Worm (Caenorhabditis elegans) whole organism, L4 larva: ENCODE measurements around the gene C32D5.4.

ENCODE experiments used
- D1046.2 ChIP-seq: fragments of 200-800 bp; sonication (Bioruptor generic); IDR thresholded peaks from 2 replicates; pipeline ENCODE4 v1.3.6; 2022; ENCODE audit warnings: missing genetic modification characterization, missing compliant biosample characterization
- F10B5.3 ChIP-seq: sonication (generic microtip); optimal IDR thresholded peaks from 2 replicates; lab custom pipeline; 2016; ENCODE audit warnings: mild to moderate bottlenecking, missing genetic modification characterization, missing compliant biosample characterization
- F37D6.2 ChIP-seq: sonication (generic microtip); optimal IDR thresholded peaks from 2 replicates; lab custom pipeline; 2016; ENCODE audit warnings: mild to moderate bottlenecking, missing genetic modification characterization, missing compliant biosample characterization
- F44E2.7 ChIP-seq: fragments of 200-800 bp; sonication (Bioruptor generic); IDR thresholded peaks from 2 replicates; pipeline ENCODE4 v2.1.2; 2022; ENCODE audit warnings: missing genetic modification characterization, missing compliant biosample characterization
- F49E8.2 ChIP-seq: sonication (generic microtip); optimal IDR thresholded peaks from 2 replicates; lab custom pipeline; 2016; ENCODE audit warnings: missing compliant biosample characterization, mild to moderate bottlenecking, missing genetic modification characterization, borderline replicate concordance
- R02D3.7 ChIP-seq: fragments of 150-350 bp; sonication (generic microtip); optimal IDR thresholded peaks from 3 replicates; lab custom pipeline; 2014; ENCODE audit warnings: missing biosample characterization, missing genetic modification characterization
- Y105C5A.15 ChIP-seq: fragments of 200-800 bp; sonication (Bioruptor generic); IDR thresholded peaks from 2 replicates; pipeline ENCODE4 v1.3.6; 2022; ENCODE audit warnings: missing genetic modification characterization, missing compliant biosample characterization
- Y75B8A.6 ChIP-seq: fragments of 200-800 bp; sonication (Bioruptor generic); IDR thresholded peaks from 2 replicates; pipeline ENCODE4 v1.3.6; 2022; ENCODE audit warnings: missing genetic modification reagents, missing genetic modification characterization, missing compliant biosample characterization
- ZK337.2 ChIP-seq: fragments of 200-800 bp; sonication (Bioruptor generic); IDR thresholded peaks from 2 replicates; pipeline ENCODE4 v1.3.6; 2022; ENCODE audit warnings: missing genetic modification reagents, missing genetic modification characterization, missing compliant biosample characterization
- ZK546.5 ChIP-seq, 2 experiments: sonication (generic microtip); optimal IDR thresholded peaks; 2 replicates each; lab custom pipeline; 2017; ENCODE audit warnings: missing biosample characterization in 2 of 2, missing genetic modification characterization in 2 of 2
- ceh-32 ChIP-seq: sonication (generic microtip); optimal IDR thresholded peaks from 2 replicates; lab custom pipeline; 2016; ENCODE audit warnings: mild to moderate bottlenecking, missing genetic modification characterization, missing compliant biosample characterization; ENCODE audit not compliant: poor library complexity
- daf-16 ChIP-seq, 3 experiments: sonication (generic microtip); optimal IDR thresholded peaks; 2 replicates each; lab custom pipeline; 2016 to 2017; ENCODE audit warnings: missing genetic modification characterization in 3 of 3, missing genetic modification reagents in 3 of 3, mild to moderate bottlenecking in 2 of 3, missing compliant biosample characterization in 2 of 3, missing biosample characterization in 1 of 3, moderate library complexity in 1 of 3
- daf-8 ChIP-seq: fragments of 200-800 bp; sonication (Bioruptor generic); IDR thresholded peaks from 2 replicates; pipeline ENCODE4 v1.3.6; 2022; ENCODE audit warnings: missing genetic modification characterization, missing compliant biosample characterization
- dmd-6 ChIP-seq: fragments of 200-800 bp; sonication (Bioruptor generic); IDR thresholded peaks from 2 replicates; pipeline ENCODE4 v1.3.6; 2022; ENCODE audit warnings: missing genetic modification reagents, missing genetic modification characterization, missing compliant biosample characterization
- dmd-9 ChIP-seq: fragments of 200-800 bp; sonication (Bioruptor generic); IDR thresholded peaks from 2 replicates; pipeline ENCODE4 v1.3.6; 2022; ENCODE audit warnings: missing genetic modification reagents, missing genetic modification characterization, missing compliant biosample characterization
- dpl-1 ChIP-seq: fragments of 150-350 bp; optimal IDR thresholded peaks from 2 replicates; lab custom pipeline; 2014; ENCODE audit warnings: missing biosample characterization, missing genetic modification reagents, missing genetic modification characterization
- duxl-1 ChIP-seq: sonication (generic microtip); optimal IDR thresholded peaks from 2 replicates; lab custom pipeline; 2016; ENCODE audit warnings: mild to moderate bottlenecking, missing genetic modification characterization, moderate library complexity, missing compliant biosample characterization; ENCODE audit not compliant: poor library complexity
- dve-1 ChIP-seq: sonication (generic microtip); optimal IDR thresholded peaks from 2 replicates; lab custom pipeline; 2017; ENCODE audit warnings: antibody characterized with exemption, mild to moderate bottlenecking, missing genetic modification characterization, missing compliant biosample characterization; ENCODE audit not compliant: insufficient read depth
- egl-27 ChIP-seq: sonication (generic microtip); optimal IDR thresholded peaks from 3 replicates; lab custom pipeline; 2017; ENCODE audit warnings: missing biosample characterization, missing genetic modification reagents, missing genetic modification characterization
- gei-8 ChIP-seq: fragments of 200-800 bp; sonication (Bioruptor generic); optimal IDR thresholded peaks from 2 replicates; lab custom pipeline; 2018; ENCODE audit warnings: mild to moderate bottlenecking, missing genetic modification characterization, missing compliant biosample characterization
- hif-1 ChIP-seq, 2 experiments: sonication (generic microtip); optimal IDR thresholded peaks; 2 replicates each; lab custom pipeline; 2016 to 2017; ENCODE audit warnings: missing compliant biosample characterization in 2 of 2, missing genetic modification characterization in 2 of 2, missing genetic modification reagents in 2 of 2, missing genotype in 2 of 2, mild to moderate bottlenecking in 1 of 2
- hmg-1.1 ChIP-seq: fragments of 200-800 bp; sonication (Bioruptor generic); IDR thresholded peaks from 2 replicates; pipeline ENCODE4 v1.3.6; 2022; ENCODE audit warnings: missing genetic modification reagents, missing genetic modification characterization, missing compliant biosample characterization
- jun-1 ChIP-seq: fragments of 150-350 bp; optimal IDR thresholded peaks from 2 replicates; lab custom pipeline; 2014; ENCODE audit warnings: missing biosample characterization, missing genetic modification reagents, missing genetic modification characterization
- lim-7 ChIP-seq: fragments of 200-800 bp; sonication (Bioruptor generic); IDR thresholded peaks from 2 replicates; pipeline ENCODE4 v1.3.6; 2022; ENCODE audit warnings: missing genetic modification characterization, missing compliant biosample characterization
- lin-1 ChIP-seq: fragments of 200-800 bp; sonication (Bioruptor generic); IDR thresholded peaks from 2 replicates; pipeline ENCODE4 v1.3.6; 2022; ENCODE audit warnings: missing genetic modification reagents, missing genetic modification characterization, missing compliant biosample characterization
- lin-13 ChIP-seq: fragments of 150-350 bp; optimal IDR thresholded peaks from 2 replicates; lab custom pipeline; 2014; ENCODE audit warnings: missing biosample characterization, missing genetic modification reagents, missing genetic modification characterization
- lin-38 ChIP-seq: fragments of 200-800 bp; sonication (Bioruptor generic); IDR thresholded peaks from 2 replicates; pipeline ENCODE4 v1.3.6; 2022; ENCODE audit warnings: missing genetic modification reagents, missing genetic modification characterization, missing compliant biosample characterization
- mdt-29 ChIP-seq: fragments of 200-800 bp; sonication (Bioruptor generic); IDR thresholded peaks from 2 replicates; pipeline ENCODE4 v1.3.6; 2022; ENCODE audit warnings: missing genetic modification reagents, missing genetic modification characterization, missing compliant biosample characterization
- mxl-2 ChIP-seq: fragments of 200-800 bp; sonication (Bioruptor generic); conservative IDR thresholded peaks from 2 replicates; pipeline ENCODE4 v1.3.6; 2022; ENCODE audit warnings: missing genetic modification reagents, missing genetic modification characterization, missing compliant biosample characterization
- mxl-3 ChIP-seq: fragments of 200-800 bp; sonication (Bioruptor generic); optimal IDR thresholded peaks from 2 replicates; lab custom pipeline; 2018; ENCODE audit warnings: mild to moderate bottlenecking, missing genetic modification characterization, missing compliant biosample characterization
- nhr-10 ChIP-seq: fragments of 150-350 bp; optimal IDR thresholded peaks from 2 replicates; lab custom pipeline; 2014; ENCODE audit warnings: missing biosample characterization, missing genetic modification characterization
- nhr-102 ChIP-seq: sonication (generic microtip); optimal IDR thresholded peaks from 2 replicates; lab custom pipeline; 2016; ENCODE audit warnings: mild to moderate bottlenecking, missing genetic modification characterization, moderate library complexity, missing compliant biosample characterization
- nhr-25 ChIP-seq: sonication (generic microtip); optimal IDR thresholded peaks from 2 replicates; lab custom pipeline; 2017; ENCODE audit warnings: missing genetic modification characterization, mild to moderate bottlenecking, missing compliant biosample characterization, antibody characterized with exemption, moderate library complexity, borderline replicate concordance; ENCODE audit not compliant: insufficient read depth
- nhr-41 ChIP-seq: fragments of 200-800 bp; sonication (Bioruptor generic); IDR thresholded peaks from 2 replicates; pipeline ENCODE4 v1.3.6; 2022; ENCODE audit warnings: missing genetic modification reagents, missing genetic modification characterization, missing compliant biosample characterization
- nhr-42 ChIP-seq: fragments of 200-800 bp; sonication (Bioruptor generic); IDR thresholded peaks from 2 replicates; pipeline ENCODE4 v1.3.6; 2022; ENCODE audit warnings: missing genetic modification characterization, missing compliant biosample characterization
- nhr-48 ChIP-seq: sonication (generic microtip); optimal IDR thresholded peaks from 2 replicates; lab custom pipeline; 2016; ENCODE audit warnings: mild to moderate bottlenecking, missing genetic modification characterization, missing compliant biosample characterization
- nhr-6 ChIP-seq: fragments of 150-350 bp; optimal IDR thresholded peaks from 2 replicates; lab custom pipeline; 2014; ENCODE audit warnings: missing biosample characterization, missing genetic modification characterization
- nhr-76 ChIP-seq: fragments of 150-350 bp; optimal IDR thresholded peaks from 2 replicates; lab custom pipeline; 2014; ENCODE audit warnings: missing biosample characterization, missing genetic modification characterization
- nhr-77 ChIP-seq: fragments of 150-350 bp; optimal IDR thresholded peaks from 2 replicates; lab custom pipeline; 2014; ENCODE audit warnings: missing biosample characterization, missing genetic modification characterization
- pha-4 ChIP-seq, 2 experiments: fragments of 150-350 bp in 1 of 2; fragments of 200-800 bp in 1 of 2; sonication (Bioruptor generic) in 1 of 2; IDR thresholded peaks in 1 of 2; optimal IDR thresholded peaks in 1 of 2; 2 replicates each; pipeline versions ENCODE4 v1.3.6 to Lab custom; 2014 to 2022; ENCODE audit warnings: missing genetic modification characterization in 2 of 2, missing genetic modification reagents in 2 of 2, missing biosample characterization in 1 of 2, missing compliant biosample characterization in 1 of 2
- php-3 ChIP-seq: fragments of 200-800 bp; sonication (Bioruptor generic); IDR thresholded peaks from 2 replicates; pipeline ENCODE4 v1.3.6; 2022; ENCODE audit warnings: missing genetic modification reagents, missing genetic modification characterization, missing compliant biosample characterization
- pqm-1 ChIP-seq: sonication (generic microtip); optimal IDR thresholded peaks from 2 replicates; lab custom pipeline; 2017; ENCODE audit warnings: missing biosample characterization, missing genetic modification characterization
- snpc-4 ChIP-seq: fragments of 150-350 bp; optimal IDR thresholded peaks from 2 replicates; lab custom pipeline; 2014; ENCODE audit warnings: missing biosample characterization, missing genetic modification characterization
- tra-1 ChIP-seq: fragments of 200-800 bp; sonication (Bioruptor generic); IDR thresholded peaks from 2 replicates; pipeline ENCODE4 v1.3.6; 2022; ENCODE audit warnings: missing genetic modification reagents, missing genetic modification characterization, missing compliant biosample characterization
- unc-62 ChIP-seq, 3 experiments: fragments of 150-350 bp in 1 of 3; sonication (generic microtip); optimal IDR thresholded peaks in 2 of 3; peaks in 1 of 3; 1 replicate in 1 of 3; 2 replicates in 2 of 3; lab custom pipeline; 2014 to 2017; ENCODE audit warnings: missing biosample characterization in 3 of 3, missing genetic modification characterization in 3 of 3, missing genetic modification reagents in 3 of 3, missing genotype in 1 of 3
- vab-7 ChIP-seq: fragments of 200-800 bp; sonication (Bioruptor generic); IDR thresholded peaks from 2 replicates; pipeline ENCODE4 v1.3.6; 2022; ENCODE audit warnings: missing genetic modification reagents, missing genetic modification characterization, missing compliant biosample characterization
- zip-11 ChIP-seq: fragments of 200-800 bp; sonication (Bioruptor generic); IDR thresholded peaks from 2 replicates; pipeline ENCODE4 v1.3.6; 2022; ENCODE audit warnings: missing genetic modification characterization, missing compliant biosample characterization
- zip-2 ChIP-seq: fragments of 150-350 bp; optimal IDR thresholded peaks from 2 replicates; lab custom pipeline; 2014; ENCODE audit warnings: missing biosample characterization, missing genetic modification characterization
- ztf-11 ChIP-seq: fragments of 150-350 bp; optimal IDR thresholded peaks from 2 replicates; lab custom pipeline; 2014; ENCODE audit warnings: missing biosample characterization, missing genetic modification characterization

C32D5.4 gene

DNA sequence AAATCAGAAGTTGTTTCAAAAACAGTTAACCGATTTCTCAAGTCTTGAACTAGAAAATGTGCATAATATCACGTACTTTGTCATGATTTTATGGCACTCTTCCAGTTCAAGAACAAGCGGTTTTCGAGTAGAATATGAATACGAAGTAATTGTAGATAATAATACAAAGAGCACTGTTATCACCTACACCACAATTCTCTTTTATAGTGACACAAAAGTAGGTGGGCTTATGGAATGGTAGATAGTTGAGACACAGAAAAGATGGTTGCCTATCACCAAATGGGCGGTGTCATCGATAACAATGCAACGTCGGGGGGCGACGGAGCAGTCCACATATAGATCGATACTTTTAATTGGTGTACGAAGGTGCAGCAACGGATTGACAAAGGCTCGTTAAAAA, 5.8 kb upstream of the C32D5.4 start (continued):
- TF ChIP-seq nhr-10 (tag; lab: Kevin White, UChicago) (peak; percentile 58), mxl-2 (GFP tag; lab: Robert Waterston, UW) (no peak), unc-62 (GFP tag; optimal IDR thresholded peaks at IDR 0.05 in 1 of 2; lab: Kevin White, UChicago) (peak in 1 of 2 experiments; percentile 71), unc-62 (tag; optimal IDR thresholded peaks at IDR 0.05; lab: Kevin White, UChicago) (no peak), nhr-77 (no peak), daf-8 (no peak), F10B5.3 (tag; lab: Kevin White, UChicago) (no peak), Y75B8A.6 (GFP tag; lab: Robert Waterston, UW) (no peak), dve-1 (tag; lab: Kevin White, UChicago) (peak; percentile 82), ZK546.5 (tag; optimal IDR thresholded peaks at IDR 0.05; lab: Kevin White, UChicago) (no peak), lin-38 (no peak), snpc-4 (tag; lab: Kevin White, UChicago) (no peak), zip-2 (tag; lab: Kevin White, UChicago) (no peak), dmd-6 (peak; percentile 88), nhr-25 (tag; lab: Kevin White, UChicago) (no peak), tra-1 (peak; percentile 80), lim-7 (GFP tag; lab: Robert Waterston, UW) (no peak), F37D6.2 (tag; lab: Kevin White, UChicago) (no peak), zip-11 (GFP tag; lab: Robert Waterston, UW) (no peak), lin-13 (GFP tag; lab: Kevin White, UChicago) (no peak), hif-1 (tag; optimal IDR thresholded peaks at IDR 0.05; lab: Kevin White, UChicago) (peak in 1 of 2 experiments; percentile 16), jun-1 (tag; lab: Kevin White, UChicago) (no peak), hmg-1.1 (GFP tag; lab: Robert Waterston, UW) (no peak), ztf-11 (tag; lab: Kevin White, UChicago) (no peak), mxl-3 (GFP tag; lab: Kevin White, UChicago) (peak; percentile 47), nhr-48 (tag; lab: Kevin White, UChicago) (peak; percentile 59), pqm-1 (peak; percentile 99), nhr-102 (peak; percentile 35), php-3 (GFP tag; lab: Robert Waterston, UW) (peak; percentile 76), dpl-1 (GFP tag; lab: Kevin White, UChicago) (no peak), vab-7 (GFP tag; lab: Robert Waterston, UW) (no peak)

DNA sequence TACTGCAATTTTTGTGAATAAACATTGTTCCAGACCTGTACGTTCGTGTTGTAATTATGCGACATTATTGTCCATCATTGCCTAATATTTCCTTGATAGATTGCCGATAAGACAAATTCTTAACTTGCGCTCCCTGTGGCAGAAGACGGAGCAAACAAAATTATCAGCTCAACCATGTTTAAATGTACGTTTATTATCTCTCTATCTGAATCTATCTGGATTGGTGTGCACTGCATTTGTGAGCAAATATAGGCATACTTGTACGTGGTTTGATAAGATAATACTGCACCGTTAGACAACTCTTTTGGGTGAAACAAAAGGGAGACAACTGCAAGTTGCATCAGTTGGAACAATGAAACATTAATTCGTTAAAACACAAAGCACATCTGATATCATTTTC, 4.4 kb upstream of the C32D5.4 start:
- TF ChIP-seq nhr-76 (tag; lab: Kevin White, UChicago) (no peak), F49E8.2 (no peak), F44E2.7 (GFP tag; lab: Robert Waterston, UW) (no peak), duxl-1 (no peak), R02D3.7 (tag; lab: Kevin White, UChicago) (no peak), jun-1 (tag; lab: Kevin White, UChicago) (no peak), pha-4 (GFP tag; IDR thresholded peaks at IDR 0.05; lab: Robert Waterston, UW) (no peak), pha-4 (tag; optimal IDR thresholded peaks at IDR 0.05; lab: Kevin White, UChicago) (no peak), egl-27 (tag; lab: Kevin White, UChicago) (no peak), dve-1 (tag; lab: Kevin White, UChicago) (peak; percentile 75), mdt-29 (GFP tag; lab: Robert Waterston, UW) (no peak), daf-16 (GFP tag; optimal IDR thresholded peaks at IDR 0.05; lab: Kevin White, UChicago) (peak in 1 of 2 experiments; percentile 55), daf-16 (tag; optimal IDR thresholded peaks at IDR 0.05; lab: Kevin White, UChicago) (peak; percentile 59), nhr-42 (GFP tag; lab: Robert Waterston, UW) (no peak), dmd-9 (GFP tag; lab: Robert Waterston, UW) (no peak), Y105C5A.15 (GFP tag; lab: Robert Waterston, UW) (no peak), ceh-32 (tag; lab: Kevin White, UChicago) (no peak), nhr-6 (tag; lab: Kevin White, UChicago) (no peak), lin-38 (no peak), lim-7 (GFP tag; lab: Robert Waterston, UW) (no peak), lin-13 (GFP tag; lab: Kevin White, UChicago) (no peak), ZK337.2 (GFP tag; lab: Robert Waterston, UW) (no peak), nhr-41 (no peak), gei-8 (GFP tag; lab: Kevin White, UChicago) (no peak), D1046.2 (GFP tag; lab: Robert Waterston, UW) (no peak), lin-1 (GFP tag; lab: Robert Waterston, UW) (peak; percentile 78)
